Worm (Caenorhabditis elegans): Measurements from ENCODE around the gene basl-1.
A peak's percentile ranks its signal among the peaks of the same experiment; 100 is the strongest.

- TF ChIP-seq nhr-80 (tag; optimal IDR thresholded peaks at IDR 0.05) (peak; percentile 53), somi-1 (GFP tag; optimal IDR thresholded peaks at IDR 0.05) (no peak), mcd-1 (GFP tag; IDR thresholded peaks at IDR 0.05) (peak; percentile 66), ztf-25 (GFP tag; IDR thresholded peaks at IDR 0.05) (no peak; the same call in 1 of the 2 replicates), repo-1 (tag; optimal IDR thresholded peaks at IDR 0.05) (no peak), ztf-6 (GFP tag; IDR thresholded peaks at IDR 0.05) (no peak), rpc-1 (optimal IDR thresholded peaks at IDR 0.05) (no peak), rpc-1 (tag; optimal IDR thresholded peaks at IDR 0.05) (no peak)
Observed at ce11 chrIII:5603439-5603986, 11.2 kb upstream of the basl-1 start, which contains the start of gene madf-11.

All from whole organism, young adult.